Worm (Caenorhabditis elegans): Measurements from ENCODE around the gene penr-1.

The penr-1 gene

DNA sequence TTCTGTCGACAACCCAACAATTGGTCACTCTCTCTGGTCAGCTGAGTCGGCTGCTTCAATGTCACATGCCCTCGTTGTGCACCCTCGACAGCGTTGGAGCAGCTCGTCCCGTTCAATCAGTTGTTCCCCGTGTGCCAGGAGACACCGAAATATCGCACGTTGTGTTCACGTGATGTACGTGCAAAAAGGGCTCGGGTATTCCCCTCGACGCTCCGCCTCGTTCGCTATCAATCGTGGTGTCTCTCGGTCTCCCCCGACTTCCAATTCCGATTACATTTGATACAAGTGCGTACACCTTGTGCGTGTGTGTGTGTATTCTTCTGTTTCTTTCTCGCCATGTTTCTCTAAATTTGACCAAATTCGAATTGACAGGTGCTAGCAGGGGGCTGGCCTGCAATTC, 2.2 kb downstream of the penr-1 start (continued):
- TF ChIP-seq nhr-11 (tag; optimal IDR thresholded peaks at IDR 0.05): peak; percentile 85
- TF ChIP-seq mep-1 (tag; optimal IDR thresholded peaks at IDR 0.05): peak; percentile 54
- TF ChIP-seq hlh-30 (tag; optimal IDR thresholded peaks at IDR 0.05; ENCODE audit: insufficient read depth): peak; percentile 93
- TF ChIP-seq lin-13 (GFP tag; optimal IDR thresholded peaks at IDR 0.05): no peak
- TF ChIP-seq Y5F2A.4 (GFP tag; optimal IDR thresholded peaks at IDR 0.05): no peak
- TF ChIP-seq zip-11 (GFP tag; IDR thresholded peaks at IDR 0.05): no peak
- no peak for TF ChIP-seq ces-1 (GFP tag; optimal IDR thresholded peaks at IDR 0.05)
- TF ChIP-seq mdt-29 (GFP tag; IDR thresholded peaks at IDR 0.05): peak; percentile 46; the same call in 1 of the 2 replicates
- no peak for TF ChIP-seq fos-1 (tag; optimal IDR thresholded peaks at IDR 0.05)
- TF ChIP-seq ztf-7 (tag; optimal IDR thresholded peaks at IDR 0.05): no peak
- no peak for TF ChIP-seq dmd-8 (GFP tag; IDR thresholded peaks at IDR 0.05)
- no peak for TF ChIP-seq F37D6.2 (tag; optimal IDR thresholded peaks at IDR 0.05)
- peak; percentile 21 for TF ChIP-seq rbr-2 (tag; optimal IDR thresholded peaks at IDR 0.05)
- TF ChIP-seq mdl-1 (tag; optimal IDR thresholded peaks at IDR 0.05): peak; percentile 74 to 89
- TF ChIP-seq tra-1 (GFP tag; IDR thresholded peaks at IDR 0.05): peak; percentile 89

DNA sequence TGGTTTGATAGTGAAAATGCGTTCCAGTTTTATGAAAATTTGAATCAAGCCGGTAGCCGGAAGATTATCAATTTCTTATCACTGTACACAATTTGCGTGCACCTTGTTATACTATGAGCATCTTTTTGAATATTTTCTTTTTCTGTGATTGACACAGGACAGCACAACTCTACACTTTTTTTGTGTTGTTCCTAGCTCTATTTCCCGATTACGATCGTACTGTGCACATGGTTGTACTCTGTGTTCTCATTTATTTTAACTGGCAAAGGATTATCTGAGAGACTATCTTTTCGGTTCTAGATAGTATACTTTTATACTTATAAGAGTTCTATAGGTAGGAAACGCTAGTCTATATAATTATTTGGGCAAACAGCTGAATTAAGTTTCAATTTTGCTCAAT, 2.7 kb downstream of the penr-1 start:
- TF ChIP-seq nhr-28 (tag; optimal IDR thresholded peaks at IDR 0.05): peak; percentile 7
- no peak for TF ChIP-seq D1046.2 (GFP tag; IDR thresholded peaks at IDR 0.05)
- no peak for TF ChIP-seq zfp-3 (GFP tag; conservative IDR thresholded peaks at IDR 0.05)
- no peak for TF ChIP-seq arid-1 (GFP tag; conservative IDR thresholded peaks at IDR 0.05)
- TF ChIP-seq daf-16 (GFP tag; optimal IDR thresholded peaks at IDR 0.05): no peak
- peak; percentile 51 for TF ChIP-seq daf-16 (tag; optimal IDR thresholded peaks at IDR 0.05)
- TF ChIP-seq daf-19 (GFP tag; conservative IDR thresholded peaks at IDR 0.05): no peak
- no peak for TF ChIP-seq Y48G9A.11 (GFP tag; IDR thresholded peaks at IDR 0.05)
- no peak for TF ChIP-seq hif-1 (tag; optimal IDR thresholded peaks at IDR 0.05)
- TF ChIP-seq lin-38 (GFP tag; IDR thresholded peaks at IDR 0.05): 0 out of 2 replicates have a peak, but pooled peaks have one; percentile 7
- TF ChIP-seq T26A8.4 (GFP tag; IDR thresholded peaks at IDR 0.05): no peak
- TF ChIP-seq snpc-1.2 (GFP tag; IDR thresholded peaks at IDR 0.05): no peak
- no peak for TF ChIP-seq zfp-2 (tag; optimal IDR thresholded peaks at IDR 0.05)
- no peak for TF ChIP-seq mes-2 (tag; optimal IDR thresholded peaks at IDR 0.05; ENCODE audit: poor library complexity, severe bottlenecking)
- peak; percentile 53 for TF ChIP-seq dmd-6 (GFP tag; IDR thresholded peaks at IDR 0.05)
- no peak for TF ChIP-seq nhr-11 (tag; optimal IDR thresholded peaks at IDR 0.05)

DNA sequence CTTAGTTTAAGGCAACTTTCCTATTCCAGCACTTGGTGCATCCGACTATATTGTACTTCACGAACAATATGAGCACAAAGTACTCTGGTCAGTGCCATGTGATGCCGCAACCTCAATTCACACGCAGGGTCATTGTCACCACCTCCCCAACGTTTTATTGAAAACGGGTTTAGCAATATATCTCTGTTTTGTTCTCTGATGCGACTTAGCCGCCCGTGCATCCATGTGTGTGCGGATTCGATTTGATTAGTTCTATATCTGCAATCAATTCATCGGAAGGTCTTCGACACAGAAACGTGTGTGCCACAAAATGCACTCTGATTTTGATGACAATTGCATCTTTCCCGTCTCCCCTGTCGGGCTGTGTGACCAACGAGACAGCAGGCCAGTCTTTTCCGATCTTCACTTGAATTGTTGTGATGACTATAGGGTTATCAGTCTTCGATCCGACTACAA, 3.4 kb downstream of the penr-1 start:
- TF ChIP-seq nhr-102 (tag; optimal IDR thresholded peaks at IDR 0.05) (peak; percentile 17), nhr-28 (tag; optimal IDR thresholded peaks at IDR 0.05) (peak; percentile 48), nhr-48 (tag; optimal IDR thresholded peaks at IDR 0.05) (peak; percentile 60), dmd-6 (GFP tag; IDR thresholded peaks at IDR 0.05) (peak; percentile 46; the same call in 1 of the 2 replicates), F49E8.2 (tag; optimal IDR thresholded peaks at IDR 0.05; ENCODE audit: borderline replicate concordance) (no peak), aha-1 (tag) (peak; percentile 39), ceh-62 (tag; optimal IDR thresholded peaks at IDR 0.05) (no peak), ceh-44 (GFP tag; IDR thresholded peaks at IDR 0.05) (no peak), hmg-1.1 (GFP tag; IDR thresholded peaks at IDR 0.05) (0 out of 2 replicates have a peak, but pooled peaks have one; percentile 17), egl-43 (GFP tag; IDR thresholded peaks at IDR 0.05) (peak; percentile 15; the same call in 1 of the 2 replicates), daf-16 (GFP tag; optimal IDR thresholded peaks at IDR 0.05) (no peak), daf-16 (tag; optimal IDR thresholded peaks at IDR 0.05) (peak; percentile 52), nhr-41 (GFP tag; IDR thresholded peaks at IDR 0.05) (no peak), hlh-30 (tag; optimal IDR thresholded peaks at IDR 0.05; ENCODE audit: insufficient read depth) (peak; percentile 15), mxl-3 (GFP tag; optimal IDR thresholded peaks at IDR 0.05) (peak; percentile 81), spr-3 (GFP tag; optimal IDR thresholded peaks at IDR 0.05) (no peak), duxl-1 (tag; optimal IDR thresholded peaks at IDR 0.05; ENCODE audit: poor library complexity) (no peak), mdt-29 (GFP tag; IDR thresholded peaks at IDR 0.05) (no peak), ZK337.2 (GFP tag; IDR thresholded peaks at IDR 0.05) (no peak), hlh-11 (tag; optimal IDR thresholded peaks at IDR 0.05) (peak; percentile 70), Y5F2A.4 (GFP tag; optimal IDR thresholded peaks at IDR 0.05) (no peak), daf-12 (tag; optimal IDR thresholded peaks at IDR 0.05) (no peak), ceh-28 (tag; optimal IDR thresholded peaks at IDR 0.05) (no peak)

Measured in whole organism, L4 larva.